Worm (Caenorhabditis elegans): ENCODE data around the gene nspg-4.
A peak's percentile ranks its signal among the peaks of the same experiment; 100 is the strongest.

The nspg-4 gene

ce11 chrX:3315014-3315413, 35.2 kb downstream of the nspg-4 start, which contains the start of gene ddr-2:
Gene ddr-2, plus strand, starts transcription at chrX:3315314.
- TF ChIP-seq mbf-1 (tag; optimal IDR thresholded peaks at IDR 0.05) (no peak), nhr-23 (tag; optimal IDR thresholded peaks at IDR 0.05) (no peak), ztf-1 (GFP tag; conservative IDR thresholded peaks at IDR 0.05) (no peak), sem-4 (tag; optimal IDR thresholded peaks at IDR 0.05) (no peak), elt-3 (tag; optimal IDR thresholded peaks at IDR 0.05) (no peak), R02D3.7 (tag; optimal IDR thresholded peaks at IDR 0.05) (no peak), nhr-77 (tag; optimal IDR thresholded peaks at IDR 0.05) (no peak), C34F6.9 (tag; optimal IDR thresholded peaks at IDR 0.05) (no peak), nhr-11 (tag; optimal IDR thresholded peaks at IDR 0.05) (no peak), ceh-82 (tag; optimal IDR thresholded peaks at IDR 0.05) (no peak), nhr-25 (tag; optimal IDR thresholded peaks at IDR 0.05) (no peak), mdl-1 (tag; optimal IDR thresholded peaks at IDR 0.05) (no peak), nhr-21 (tag; optimal IDR thresholded peaks at IDR 0.05) (no peak), nhr-129 (tag; optimal IDR thresholded peaks at IDR 0.05) (no peak), nhr-237 (tag; optimal IDR thresholded peaks at IDR 0.05) (no peak), gmeb-1 (tag; optimal IDR thresholded peaks at IDR 0.05) (no peak), lin-11 (tag; optimal IDR thresholded peaks at IDR 0.05) (no peak), nhr-6 (tag; optimal IDR thresholded peaks at IDR 0.05) (no peak), nhr-10 (tag; optimal IDR thresholded peaks at IDR 0.05) (no peak), F13H6.1 (tag; optimal IDR thresholded peaks at IDR 0.05) (no peak)

ce11 chrX:3313939-3314338, 36.3 kb downstream of the nspg-4 start:
- TF ChIP-seq nhr-129 (tag; optimal IDR thresholded peaks at IDR 0.05), result no peak

ce11 chrX:3310702-3311101, 39.5 kb downstream of the nspg-4 start:
- no peak for TF ChIP-seq ceh-16 (tag; optimal IDR thresholded peaks at IDR 0.05)
- no peak for TF ChIP-seq nhr-12 (tag; optimal IDR thresholded peaks at IDR 0.05)
- no peak for TF ChIP-seq nhr-237 (tag; optimal IDR thresholded peaks at IDR 0.05)
- no peak for TF ChIP-seq ZK546.5 (tag; optimal IDR thresholded peaks at IDR 0.05)
- TF ChIP-seq lin-13 (GFP tag; optimal IDR thresholded peaks at IDR 0.05), result no peak
- TF ChIP-seq alr-1 (tag; optimal IDR thresholded peaks at IDR 0.05), result no peak
- no peak for TF ChIP-seq lin-11 (tag; optimal IDR thresholded peaks at IDR 0.05)
- no peak for TF ChIP-seq nhr-77 (tag; optimal IDR thresholded peaks at IDR 0.05)

ce11 chrX:3306594-3307296, 43.5 kb downstream of the nspg-4 start:
- TF ChIP-seq sem-4 (tag; optimal IDR thresholded peaks at IDR 0.05) (no peak), sma-9 (GFP tag; optimal IDR thresholded peaks at IDR 0.05) (peak; percentile 30), sma-9 (tag; optimal IDR thresholded peaks at IDR 0.05) (no peak), nhr-6 (tag; optimal IDR thresholded peaks at IDR 0.05) (no peak), fos-1 (tag; optimal IDR thresholded peaks at IDR 0.05) (peak; percentile 75)

ce11 chrX:3304068-3304467, 46.1 kb downstream of the nspg-4 start, which contains the start of gene F11D5.7:
Gene F11D5.7, plus strand, starts transcription at chrX:3304368.
- TF ChIP-seq nhr-129 (tag; optimal IDR thresholded peaks at IDR 0.05) (no peak), nhr-6 (tag; optimal IDR thresholded peaks at IDR 0.05) (no peak), nhr-77 (tag; optimal IDR thresholded peaks at IDR 0.05) (no peak), nhr-11 (tag; optimal IDR thresholded peaks at IDR 0.05) (no peak), Y55F3AM.14 (GFP tag; optimal IDR thresholded peaks at IDR 0.05) (no peak), unc-39 (tag; optimal IDR thresholded peaks at IDR 0.05) (no peak), unc-55 (GFP tag; optimal IDR thresholded peaks at IDR 0.05) (no peak), ZK546.5 (tag; optimal IDR thresholded peaks at IDR 0.05) (no peak), lin-11 (tag; optimal IDR thresholded peaks at IDR 0.05) (no peak), nhr-25 (tag; optimal IDR thresholded peaks at IDR 0.05) (no peak), mbf-1 (tag; optimal IDR thresholded peaks at IDR 0.05) (no peak), nhr-237 (tag; optimal IDR thresholded peaks at IDR 0.05) (no peak), R02D3.7 (tag; optimal IDR thresholded peaks at IDR 0.05) (no peak), sma-3 (GFP tag; optimal IDR thresholded peaks at IDR 0.05) (no peak), crh-2 (tag; optimal IDR thresholded peaks at IDR 0.05) (no peak)

- TF ChIP-seq C34F6.9 (tag; optimal IDR thresholded peaks at IDR 0.05) (no peak), fos-1 (tag; optimal IDR thresholded peaks at IDR 0.05) (no peak), nhr-11 (tag; optimal IDR thresholded peaks at IDR 0.05) (no peak), nhr-12 (tag; optimal IDR thresholded peaks at IDR 0.05) (no peak), Y55F3AM.14 (GFP tag; optimal IDR thresholded peaks at IDR 0.05) (no peak), peb-1 (tag; optimal IDR thresholded peaks at IDR 0.05) (no peak), nhr-6 (tag; optimal IDR thresholded peaks at IDR 0.05) (no peak), ceh-16 (tag; optimal IDR thresholded peaks at IDR 0.05) (no peak), sma-3 (GFP tag; optimal IDR thresholded peaks at IDR 0.05) (no peak)
These were observed 48.4 kb downstream of the nspg-4 start, which contains the start of gene F11D5.5 for ce11 chrX:3301770-3302169. Gene F11D5.5, plus strand, starts transcription at chrX:3302070.

Data from whole organism, L2 larva.